Worm (Caenorhabditis elegans): ENCODE data around the gene K07E3.2.

- TF ChIP-seq lin-35 (GFP tag; optimal IDR thresholded peaks at IDR 0.05), result no peak
- no peak for TF ChIP-seq sptf-2 (GFP tag; optimal IDR thresholded peaks at IDR 0.05)
- TF ChIP-seq zfh-2 (GFP tag; conservative IDR thresholded peaks at IDR 0.05), result no peak
- no peak for TF ChIP-seq F49E8.2 (tag; optimal IDR thresholded peaks at IDR 0.05; ENCODE audit: insufficient read depth)
- TF ChIP-seq ama-1 (optimal IDR thresholded peaks at IDR 0.05), result no peak
- TF ChIP-seq ama-1 (GFP tag; optimal IDR thresholded peaks at IDR 0.05), result no peak
- TF ChIP-seq Y53G8AR.9 (GFP tag; conservative IDR thresholded peaks at IDR 0.05), result no peak
- TF ChIP-seq die-1 (tag; optimal IDR thresholded peaks at IDR 0.05), result no peak
Measured at ce11 chrX:8078899-8079298, 25.2 kb upstream of the K07E3.2 start.
